Fruit fly (Drosophila melanogaster): ENCODE data around the gene ng1.

dm6 chrX:3244120-3244519, 1.9 kb downstream of the ng1 start, which contains the start of gene ng4:
- TF ChIP-seq trh (GFP tag; optimal IDR thresholded peaks at IDR 0.05) (no peak), Lpt (GFP tag; optimal IDR thresholded peaks at IDR 0.05) (no peak), so (GFP tag; IDR thresholded peaks at IDR 0.05) (no peak), eyg (GFP tag; optimal IDR thresholded peaks at IDR 0.05) (no peak), Poxn (GFP tag; IDR thresholded peaks at IDR 0.05) (no peak), pb (GFP tag; optimal IDR thresholded peaks at IDR 0.05) (no peak), amos (GFP tag; IDR thresholded peaks at IDR 0.05; ENCODE audit: partially characterized antibody) (no peak), CG18011 (GFP tag; optimal IDR thresholded peaks at IDR 0.05) (no peak), NFAT (GFP tag; IDR thresholded peaks at IDR 0.05) (no peak), CG7963 (GFP tag; IDR thresholded peaks at IDR 0.05; ENCODE audit: partially characterized antibody) (no peak)

Measured in whole organism, embryonic.